Worm (Caenorhabditis elegans): ENCODE data around the gene cyp-35D1.
A peak's percentile ranks its signal among the peaks of the same experiment; 100 is the strongest.

Gene cyp-35D1

ce11 chrV:16032761-16033160, 36.3 kb upstream of the cyp-35D1 start, which contains the start of gene T10C6.16:
Gene T10C6.16, minus strand, starts transcription at chrV:16033005.
- TF ChIP-seq nhr-85 (tag) (peak; percentile 18), snpc-4 (tag; optimal IDR thresholded peaks at IDR 0.05) (no peak)

ce11 chrV:16033491-16033890, 35.5 kb upstream of the cyp-35D1 start:
- TF ChIP-seq pax-3 (tag; optimal IDR thresholded peaks at IDR 0.05), result no peak
- no peak for TF ChIP-seq unc-30 (tag; optimal IDR thresholded peaks at IDR 0.05)
- no peak for TF ChIP-seq ceh-63 (GFP tag; optimal IDR thresholded peaks at IDR 0.05)
- no peak for TF ChIP-seq dsc-1 (tag; optimal IDR thresholded peaks at IDR 0.05)
- no peak for TF ChIP-seq unc-62 (GFP tag; optimal IDR thresholded peaks at IDR 0.05)
- no peak for TF ChIP-seq nhr-19 (GFP tag; conservative IDR thresholded peaks at IDR 0.05)
- no peak for TF ChIP-seq rnt-1 (tag; optimal IDR thresholded peaks at IDR 0.05)
- TF ChIP-seq fkh-4 (tag; optimal IDR thresholded peaks at IDR 0.05; ENCODE audit: borderline replicate concordance), result no peak
- TF ChIP-seq lin-13 (GFP tag; optimal IDR thresholded peaks at IDR 0.05), result no peak
- no peak for TF ChIP-seq isw-1 (GFP tag; IDR thresholded peaks at IDR 0.05)
- TF ChIP-seq fkh-8 (tag; optimal IDR thresholded peaks at IDR 0.05), result no peak
- TF ChIP-seq sup-37 (GFP tag; optimal IDR thresholded peaks at IDR 0.05), result no peak
- no peak for TF ChIP-seq F16B12.6 (tag; optimal IDR thresholded peaks at IDR 0.05)
- no peak for TF ChIP-seq egl-27 (tag; optimal IDR thresholded peaks at IDR 0.05)
- TF ChIP-seq nhr-20 (tag; optimal IDR thresholded peaks at IDR 0.05), result no peak
- no peak for TF ChIP-seq zag-1 (tag; optimal IDR thresholded peaks at IDR 0.05)
- TF ChIP-seq hlh-17 (GFP tag; optimal IDR thresholded peaks at IDR 0.05; ENCODE audit: borderline replicate concordance), result no peak
- TF ChIP-seq ztf-4 (tag; optimal IDR thresholded peaks at IDR 0.05), result no peak
- TF ChIP-seq efl-1 (optimal IDR thresholded peaks at IDR 0.05), result no peak
- TF ChIP-seq efl-1 (GFP tag; optimal IDR thresholded peaks at IDR 0.05 in 1 of 2), result no peak

- TF ChIP-seq efl-1 (optimal IDR thresholded peaks at IDR 0.05), result no peak
- peak in 1 of 2 experiments; percentile 45 for TF ChIP-seq efl-1 (GFP tag; optimal IDR thresholded peaks at IDR 0.05 in 1 of 2)
- no peak for TF ChIP-seq ztf-4 (tag; optimal IDR thresholded peaks at IDR 0.05)
- TF ChIP-seq mdl-1 (tag; optimal IDR thresholded peaks at IDR 0.05), result no peak
Measured at ce11 chrV:16036166-16036565, 32.9 kb upstream of the cyp-35D1 start, which contains the start of gene T10C6.10. Gene T10C6.10, plus strand, starts transcription at chrV:16036413.

ce11 chrV:16040140-16040827, 28.8 kb upstream of the cyp-35D1 start, which contains the start of the genes his-4 and his-3:
Gene his-4, minus strand, starts transcription at chrV:16040515.
Gene his-3, plus strand, starts transcription at chrV:16040808.
- peak; percentile 30 for TF ChIP-seq mep-1 (tag; optimal IDR thresholded peaks at IDR 0.05)
- TF ChIP-seq ztf-11 (tag; optimal IDR thresholded peaks at IDR 0.05), result peak in 1 of 2 experiments; percentile 92
- TF ChIP-seq nhr-90 (tag; optimal IDR thresholded peaks at IDR 0.05; ENCODE audit: poor library complexity), result peak; percentile 76
- peak; percentile 27 for TF ChIP-seq rnt-1 (tag; optimal IDR thresholded peaks at IDR 0.05)
- TF ChIP-seq nhr-85 (tag), result peak; percentile 90
- TF ChIP-seq nhr-47 (tag; optimal IDR thresholded peaks at IDR 0.05), result peak; percentile 56
- TF ChIP-seq nhr-71 (tag; optimal IDR thresholded peaks at IDR 0.05), result peak; percentile 69
- peak in 1 of 2 experiments; percentile 7 for TF ChIP-seq lin-35 (GFP tag; optimal IDR thresholded peaks at IDR 0.05)
- peak; percentile 69 for TF ChIP-seq nhr-20 (tag; optimal IDR thresholded peaks at IDR 0.05)
- peak; percentile 54 for TF ChIP-seq snu-23 (GFP tag; optimal IDR thresholded peaks at IDR 0.05)
- peak in 1 of 3 experiments; percentile 23 for TF ChIP-seq dpl-1 (GFP tag; optimal IDR thresholded peaks at IDR 0.05)
- TF ChIP-seq efl-1 (optimal IDR thresholded peaks at IDR 0.05), result peak; percentile 25 to 52
- peak in 1 of 2 experiments; percentile 29 for TF ChIP-seq efl-1 (GFP tag; optimal IDR thresholded peaks at IDR 0.05 in 1 of 2)
- TF ChIP-seq unc-86 (tag; optimal IDR thresholded peaks at IDR 0.05), result peak; percentile 43
- peak; percentile 15 for TF ChIP-seq blmp-1 (tag; optimal IDR thresholded peaks at IDR 0.05)
- TF ChIP-seq swsn-7 (tag; optimal IDR thresholded peaks at IDR 0.05), result peak; percentile 76
- TF ChIP-seq ztf-4 (tag; optimal IDR thresholded peaks at IDR 0.05), result peak; percentile 35
- TF ChIP-seq tbx-2 (tag; optimal IDR thresholded peaks at IDR 0.05), result peak; percentile 20
- TF ChIP-seq nhr-19 (GFP tag; conservative IDR thresholded peaks at IDR 0.05), result peak; percentile 18; the same call in 1 of the 2 replicates
- peak; percentile 60 for TF ChIP-seq efl-3 (GFP tag; optimal IDR thresholded peaks at IDR 0.05)
- peak; percentile 38 for TF ChIP-seq xbp-1 (tag; optimal IDR thresholded peaks at IDR 0.05)
- TF ChIP-seq grh-1 (GFP tag; IDR thresholded peaks at IDR 0.05), result peak; percentile 78
- TF ChIP-seq C16A3.4 (tag; optimal IDR thresholded peaks at IDR 0.05), result peak; percentile 15
- peak; percentile 79 for TF ChIP-seq lin-14 (GFP tag; optimal IDR thresholded peaks at IDR 0.05)
